Worm (Caenorhabditis elegans): ENCODE results near the gene M163.21.

- TF ChIP-seq hmg-4 (GFP tag; optimal IDR thresholded peaks at IDR 0.05), result no peak
- TF ChIP-seq ama-1 (optimal IDR thresholded peaks at IDR 0.05), result no peak
- no peak for TF ChIP-seq tbx-37 (GFP tag; conservative IDR thresholded peaks at IDR 0.05)
- no peak for TF ChIP-seq ceh-36 (tag; optimal IDR thresholded peaks at IDR 0.05)
- no peak for TF ChIP-seq sea-1 (GFP tag; conservative IDR thresholded peaks at IDR 0.05)
- TF ChIP-seq F13C5.2 (tag; optimal IDR thresholded peaks at IDR 0.05), result no peak
- TF ChIP-seq tbx-11 (GFP tag; IDR thresholded peaks at IDR 0.05), result 0 out of 2 replicates have a peak, but pooled peaks have one; percentile 22
- TF ChIP-seq ceh-13 (GFP tag; optimal IDR thresholded peaks at IDR 0.05), result no peak
- no peak for TF ChIP-seq tra-4 (tag; optimal IDR thresholded peaks at IDR 0.05)
- TF ChIP-seq ets-7 (tag; optimal IDR thresholded peaks at IDR 0.05), result no peak
- no peak for TF ChIP-seq flt-1 (GFP tag; IDR thresholded peaks at IDR 0.05)
- no peak for TF ChIP-seq hmbx-1 (tag; optimal IDR thresholded peaks at IDR 0.05)
- no peak for TF ChIP-seq pes-1 (GFP tag; IDR thresholded peaks at IDR 0.05)
Measured at ce11 chrX:14481637-14482036, 15.0 kb downstream of the M163.21 start.

Measured in whole organism, early embryonic.